Fruit fly (Drosophila melanogaster): ENCODE results near the gene bru2.

Gene bru2

DNA sequence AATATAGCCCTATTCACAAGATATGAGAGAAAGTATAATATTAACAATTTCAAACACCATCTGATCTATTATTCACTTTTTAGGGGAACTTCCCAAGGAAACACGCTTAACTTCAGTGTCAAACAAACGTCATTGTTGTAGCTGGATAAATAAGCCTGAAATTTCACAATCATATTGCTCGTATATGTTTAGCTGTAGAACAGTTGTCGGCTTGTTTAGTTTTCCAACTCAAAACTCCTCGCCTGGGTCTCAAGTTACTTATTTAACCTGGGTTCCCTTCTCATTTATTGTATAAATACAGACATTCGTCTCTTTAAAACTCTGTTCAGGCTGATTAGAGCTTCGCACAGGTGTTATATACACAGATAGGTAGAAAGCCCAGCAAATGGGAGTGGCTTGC, 28.4 kb downstream of the bru2 start (continued):
- TF ChIP-seq CG2116 (GFP tag; optimal IDR thresholded peaks at IDR 0.05) (no peak), CG10321 (GFP tag; IDR thresholded peaks at IDR 0.05) (0 out of 2 replicates have a peak, but pooled peaks have one; percentile 18), CG8290 (GFP tag; optimal IDR thresholded peaks at IDR 0.05) (no peak), CG8290 (tag; optimal IDR thresholded peaks at IDR 0.05) (peak in 1 of 2 experiments; percentile 56), en (GFP tag; optimal IDR thresholded peaks at IDR 0.05) (no peak), CG3995 (GFP tag; optimal IDR thresholded peaks at IDR 0.05) (no peak), CG6765 (GFP tag; optimal IDR thresholded peaks at IDR 0.05) (peak; percentile 53), CG7963 (GFP tag; IDR thresholded peaks at IDR 0.05; ENCODE audit: partially characterized antibody) (no peak), bcd (GFP tag; optimal IDR thresholded peaks at IDR 0.05) (peak; percentile 12), chm (GFP tag; IDR thresholded peaks at IDR 0.05) (peak; percentile 12; the same call in 1 of the 2 replicates), cas (GFP tag; IDR thresholded peaks at IDR 0.05) (no peak), Hand (GFP tag; optimal IDR thresholded peaks at IDR 0.05) (no peak), ap (GFP tag; IDR thresholded peaks at IDR 0.05) (no peak), run (tag; optimal IDR thresholded peaks at IDR 0.05) (no peak), CG6689 (GFP tag; IDR thresholded peaks at IDR 0.05) (no peak), knrl (GFP tag; IDR thresholded peaks at IDR 0.05; ENCODE audit: partially characterized antibody) (no peak), bab2 (GFP tag; optimal IDR thresholded peaks at IDR 0.05) (peak; percentile 8), CG4360 (GFP tag; IDR thresholded peaks at IDR 0.05) (no peak), eyg (GFP tag; optimal IDR thresholded peaks at IDR 0.05) (no peak), CkIIα-i1 (GFP tag; IDR thresholded peaks at IDR 0.05) (no peak), Hmx (GFP tag; optimal IDR thresholded peaks at IDR 0.05) (no peak), CG32767 (GFP tag; IDR thresholded peaks at IDR 0.05) (no peak), Lhr (GFP tag; optimal IDR thresholded peaks at IDR 0.05) (no peak), H2.0 (GFP tag; IDR thresholded peaks at IDR 0.05) (no peak), ttk (GFP tag; IDR thresholded peaks at IDR 0.05) (no peak), NC2β (GFP tag; optimal IDR thresholded peaks at IDR 0.05) (peak; percentile 15), CG10654 (GFP tag; optimal IDR thresholded peaks at IDR 0.05) (no peak), CG10979 (tag; optimal IDR thresholded peaks at IDR 0.05) (no peak), sens (GFP tag) (peak; percentile 63), CG11456 (GFP tag; IDR thresholded peaks at IDR 0.05) (no peak), pan (optimal IDR thresholded peaks at IDR 0.05) (no peak), pan (GFP tag; optimal IDR thresholded peaks at IDR 0.05 in 1 of 2, IDR thresholded peaks at IDR 0.05 in 1 of 2) (no peak), CG9817 (tag; optimal IDR thresholded peaks at IDR 0.05) (peak; percentile 19), Mes4 (GFP tag; optimal IDR thresholded peaks at IDR 0.05) (no peak), odd (GFP tag; optimal IDR thresholded peaks at IDR 0.05) (peak; percentile 20), CG18599 (GFP tag; optimal IDR thresholded peaks at IDR 0.05) (peak; percentile 73), unc-4 (GFP tag; IDR thresholded peaks at IDR 0.05; ENCODE audit: partially characterized antibody) (no peak), fu2 (GFP tag; optimal IDR thresholded peaks at IDR 0.05) (no peak), Blimp-1 (GFP tag; optimal IDR thresholded peaks at IDR 0.05) (peak; percentile 39), shn (GFP tag; optimal IDR thresholded peaks at IDR 0.05) (no peak), yki (optimal IDR thresholded peaks at IDR 0.05) (no peak), dimm (GFP tag; IDR thresholded peaks at IDR 0.05) (no peak), Fer2 (tag; optimal IDR thresholded peaks at IDR 0.05) (peak; percentile 5), CG3281 (GFP tag; optimal IDR thresholded peaks at IDR 0.05) (peak; percentile 60), Ptx1 (GFP tag; IDR thresholded peaks at IDR 0.05) (no peak), dysf (GFP tag; IDR thresholded peaks at IDR 0.05) (no peak), Atf6 (GFP tag; IDR thresholded peaks at IDR 0.05) (peak; percentile 68; the same call in 1 of the 2 replicates), CG16813 (GFP tag; IDR thresholded peaks at IDR 0.05; ENCODE audit: partially characterized antibody) (no peak), CG14441 (GFP tag; IDR thresholded peaks at IDR 0.05) (no peak), twi (tag; optimal IDR thresholded peaks at IDR 0.05) (no peak), al (GFP tag; IDR thresholded peaks at IDR 0.05) (no peak), grn (GFP tag; optimal IDR thresholded peaks at IDR 0.05) (peak; percentile 13), Dip2 (GFP tag; IDR thresholded peaks at IDR 0.05) (no peak), CG2889 (GFP tag; IDR thresholded peaks at IDR 0.05) (no peak)

Data from whole organism, embryonic.